Fruit fly (Drosophila melanogaster) whole organism, embryonic: ENCODE results near the gene CG1638.

Experiments
- Adf1 ChIP-seq: fragments of 200-800 bp; sonication (Bioruptor generic); IDR thresholded peaks from 2 replicates; pipeline ENCODE4 v1.3.6; 2022; ENCODE audit warnings: missing biosample characterization, missing genetic modification characterization
- Aef1 ChIP-seq: fragments of 200-800 bp; sonication (Bioruptor generic); IDR thresholded peaks from 3 replicates; pipeline ENCODE4 v1.3.6; 2022; ENCODE audit warnings: missing biosample characterization, missing genetic modification characterization
- B-H2 ChIP-seq: fragments of 200-800 bp; sonication (Bioruptor generic); optimal IDR thresholded peaks from 2 replicates; lab custom pipeline; 2018; ENCODE audit warnings: missing biosample characterization, mild to moderate bottlenecking, missing genetic modification characterization
- Bteb2 ChIP-seq: fragments of 200-800 bp; sonication (Bioruptor generic); optimal IDR thresholded peaks from 2 replicates; lab custom pipeline; 2016; ENCODE audit warnings: missing biosample characterization, missing genetic modification characterization
- CG11085 ChIP-seq: fragments of 200-800 bp; sonication (Bioruptor generic); IDR thresholded peaks from 2 replicates; pipeline ENCODE4 v1.3.6; 2022; ENCODE audit warnings: missing biosample characterization, missing genetic modification characterization
- CG11247 ChIP-seq: fragments of 200-800 bp; sonication (Bioruptor generic); IDR thresholded peaks from 2 replicates; pipeline ENCODE4 v1.3.6; 2022; ENCODE audit warnings: missing biosample characterization, missing genetic modification characterization
- CG12659 ChIP-seq: fragments of 200-800 bp; sonication (Bioruptor generic); optimal IDR thresholded peaks from 3 replicates; lab custom pipeline; 2017; ENCODE audit warnings: mild to moderate bottlenecking, missing biosample characterization, missing genetic modification reagents, missing genetic modification characterization
- CG12769 ChIP-seq: fragments of 200-800 bp; sonication (Bioruptor generic); optimal IDR thresholded peaks from 2 replicates; lab custom pipeline; 2019; ENCODE audit warnings: missing biosample characterization, mild to moderate bottlenecking, missing genetic modification characterization, moderate library complexity
- CG13624 ChIP-seq: fragments of 200-800 bp; sonication (Bioruptor generic); optimal IDR thresholded peaks from 2 replicates; lab custom pipeline; 2016; ENCODE audit warnings: missing biosample characterization, missing genetic modification characterization
- CG13894 ChIP-seq: fragments of 200-800 bp; sonication (Bioruptor generic); optimal IDR thresholded peaks from 3 replicates; lab custom pipeline; 2018; ENCODE audit warnings: missing biosample characterization, mild to moderate bottlenecking, missing genetic modification characterization, moderate library complexity
- CG14014 ChIP-seq: fragments of 200-800 bp; sonication (Bioruptor generic); IDR thresholded peaks from 2 replicates; pipeline ENCODE4 v1.3.6; 2022; ENCODE audit warnings: missing biosample characterization, missing genetic modification characterization
- CG16813 ChIP-seq: fragments of 200-800 bp; sonication (Bioruptor generic); IDR thresholded peaks from 3 replicates; pipeline ENCODE4 v1.3.6; 2022; ENCODE audit warnings: missing biosample characterization, missing genetic modification characterization; ENCODE audit not compliant: partially characterized antibody
- CG32532 ChIP-seq: fragments of 200-800 bp; sonication (Bioruptor generic); IDR thresholded peaks from 2 replicates; pipeline ENCODE4 v1.3.6; 2022; ENCODE audit warnings: missing biosample characterization, missing genetic modification characterization
- CG34224 ChIP-seq: fragments of 200-800 bp; sonication (Bioruptor generic); IDR thresholded peaks from 3 replicates; pipeline ENCODE4 v1.3.6; 2022; ENCODE audit warnings: missing biosample characterization, missing genetic modification characterization; ENCODE audit not compliant: partially characterized antibody
- CG34376 ChIP-seq: fragments of 200-800 bp; sonication (Bioruptor generic); optimal IDR thresholded peaks from 2 replicates; lab custom pipeline; 2018; ENCODE audit warnings: missing biosample characterization, mild to moderate bottlenecking, missing genetic modification characterization
- CG7963 ChIP-seq: fragments of 200-800 bp; sonication (Bioruptor generic); IDR thresholded peaks from 3 replicates; pipeline ENCODE4 v1.3.6; 2022; ENCODE audit warnings: missing biosample characterization, missing genetic modification characterization; ENCODE audit not compliant: partially characterized antibody
- CG7987 ChIP-seq: fragments of 200-800 bp; sonication (Bioruptor generic); optimal IDR thresholded peaks from 2 replicates; lab custom pipeline; 2018; ENCODE audit warnings: missing biosample characterization, mild to moderate bottlenecking, missing genetic modification characterization, moderate library complexity
- Dbx ChIP-seq: fragments of 200-800 bp; sonication (Bioruptor generic); IDR thresholded peaks from 3 replicates; pipeline ENCODE4 v1.3.6; 2022; ENCODE audit warnings: missing biosample characterization, missing genetic modification characterization
- Dref ChIP-seq: fragments of 200-800 bp; sonication (Bioruptor generic); IDR thresholded peaks from 2 replicates; pipeline ENCODE4 v1.3.6; 2022; ENCODE audit warnings: missing biosample characterization, missing genetic modification characterization
- H15 ChIP-seq: fragments of 200-800 bp; sonication (Bioruptor generic); IDR thresholded peaks from 3 replicates; pipeline ENCODE4 v1.3.6; 2022; ENCODE audit warnings: missing biosample characterization, missing genetic modification characterization
- Kr ChIP-seq: fragments of 200-800 bp; sonication (Bioruptor generic); optimal IDR thresholded peaks from 2 replicates; lab custom pipeline; 2017; ENCODE audit warnings: missing biosample characterization, mild to moderate bottlenecking, missing genetic modification characterization
- MBD-R2 ChIP-seq: fragments of 200-800 bp; sonication (Bioruptor generic); IDR thresholded peaks from 2 replicates; pipeline ENCODE4 v1.3.6; 2022; ENCODE audit warnings: missing biosample characterization, missing genetic modification characterization
- MESR4 ChIP-seq: fragments of 200-800 bp; sonication (Bioruptor generic); optimal IDR thresholded peaks from 2 replicates; lab custom pipeline; 2018; ENCODE audit warnings: missing biosample characterization, mild to moderate bottlenecking, missing genetic modification characterization, moderate library complexity
- Med ChIP-seq: fragments of 200-800 bp; sonication (Bioruptor generic); peaks from one replicate; lab custom pipeline; 2016; ENCODE audit warnings: missing biosample characterization, missing genetic modification characterization, mild to moderate bottlenecking, inconsistent platforms, moderate library complexity
- Myb ChIP-seq: fragments of 200-800 bp; sonication (Bioruptor generic); optimal IDR thresholded peaks from 2 replicates; lab custom pipeline; 2016; ENCODE audit warnings: missing biosample characterization, missing genetic modification characterization
- Pdp1 ChIP-seq, 2 experiments: fragments of 200-800 bp; sonication (Bioruptor generic); optimal IDR thresholded peaks; 3 replicates each; lab custom pipeline; 2016; ENCODE audit warnings: missing biosample characterization in 2 of 2, missing genetic modification characterization in 2 of 2, mild to moderate bottlenecking in 1 of 2, moderate library complexity in 1 of 2
- amos ChIP-seq: fragments of 200-800 bp; sonication (Bioruptor generic); IDR thresholded peaks from 2 replicates; pipeline ENCODE4 v1.3.6; 2022; ENCODE audit warnings: missing biosample characterization, missing genetic modification characterization; ENCODE audit not compliant: partially characterized antibody
- cad ChIP-seq: fragments of >200 bp; optimal IDR thresholded peaks from 2 replicates; lab custom pipeline; 2017; ENCODE audit warnings: missing biosample characterization, missing genetic modification characterization
- cato ChIP-seq: fragments of 200-800 bp; sonication (Bioruptor generic); optimal IDR thresholded peaks from 2 replicates; lab custom pipeline; 2016; ENCODE audit warnings: missing biosample characterization, missing genetic modification characterization, borderline replicate concordance
- cg ChIP-seq: fragments of 200-800 bp; sonication (Bioruptor generic); optimal IDR thresholded peaks from 3 replicates; lab custom pipeline; 2019; ENCODE audit warnings: missing biosample characterization, mild to moderate bottlenecking, missing genetic modification characterization, moderate library complexity
- chinmo ChIP-seq: fragments of 200-800 bp; sonication (Bioruptor generic); IDR thresholded peaks from 4 replicates; pipeline ENCODE4 v1.3.6; 2022; ENCODE audit warnings: missing biosample characterization, missing genetic modification characterization; ENCODE audit not compliant: partially characterized antibody
- corto ChIP-seq: fragments of 200-800 bp; sonication (Bioruptor generic); optimal IDR thresholded peaks from 2 replicates; lab custom pipeline; 2016; ENCODE audit warnings: missing biosample characterization, mild to moderate bottlenecking, missing genetic modification characterization, moderate library complexity
- crol ChIP-seq: fragments of 200-800 bp; sonication (Bioruptor generic); IDR thresholded peaks from 2 replicates; pipeline ENCODE4 v1.3.6; 2022; ENCODE audit warnings: missing biosample characterization, missing genetic modification characterization
- cwo ChIP-seq: fragments of 200-800 bp; sonication (Bioruptor generic); optimal IDR thresholded peaks from 3 replicates; lab custom pipeline; 2017; ENCODE audit warnings: missing biosample characterization, missing genetic modification characterization, mild to moderate bottlenecking, moderate library complexity, missing genetic modification reagents
- dimm ChIP-seq: fragments of 200-800 bp; sonication (Bioruptor generic); IDR thresholded peaks from 2 replicates; pipeline ENCODE4 v1.3.6; 2022; ENCODE audit warnings: missing biosample characterization, missing genetic modification characterization
- eve ChIP-seq, 2 experiments: fragments of >200 bp; optimal IDR thresholded peaks; 2 replicates each; lab custom pipeline; 2017; ENCODE audit warnings: missing biosample characterization in 2 of 2, missing genetic modification characterization in 2 of 2
- fd3F ChIP-seq: fragments of 200-800 bp; sonication (Bioruptor generic); optimal IDR thresholded peaks from 2 replicates; lab custom pipeline; 2018; ENCODE audit warnings: missing biosample characterization, mild to moderate bottlenecking, missing genetic modification characterization, moderate library complexity
- fd64A ChIP-seq: fragments of 200-800 bp; sonication (Bioruptor generic); optimal IDR thresholded peaks from 3 replicates; lab custom pipeline; 2018; ENCODE audit warnings: missing biosample characterization, mild to moderate bottlenecking, missing genetic modification characterization
- ftz-f1 ChIP-seq: fragments of 200-800 bp; sonication (Bioruptor generic); optimal IDR thresholded peaks from 2 replicates; lab custom pipeline; 2016; ENCODE audit warnings: missing biosample characterization, missing genetic modification characterization
- fu2 ChIP-seq: fragments of 200-800 bp; sonication (Bioruptor generic); optimal IDR thresholded peaks from 2 replicates; lab custom pipeline; 2016; ENCODE audit warnings: missing biosample characterization, missing genetic modification characterization
- gcm2 ChIP-seq: fragments of 200-800 bp; sonication (Bioruptor generic); optimal IDR thresholded peaks from 2 replicates; lab custom pipeline; 2016; ENCODE audit warnings: missing biosample characterization, missing genetic modification characterization
- lab ChIP-seq: fragments of 200-800 bp; sonication (Bioruptor generic); optimal IDR thresholded peaks from 3 replicates; lab custom pipeline; 2017; ENCODE audit warnings: missing biosample characterization, missing genetic modification characterization, mild to moderate bottlenecking, moderate library complexity, missing genetic modification reagents
- lbe ChIP-seq: fragments of 200-800 bp; sonication (Bioruptor generic); optimal IDR thresholded peaks from 2 replicates; lab custom pipeline; 2016; ENCODE audit warnings: missing biosample characterization, mild to moderate bottlenecking, missing genetic modification characterization
- mirr ChIP-seq: fragments of 200-800 bp; sonication (Bioruptor generic); optimal IDR thresholded peaks from 3 replicates; lab custom pipeline; 2018; ENCODE audit warnings: missing biosample characterization, mild to moderate bottlenecking, missing genetic modification characterization
- rib ChIP-seq: fragments of 200-800 bp; sonication (Bioruptor generic); IDR thresholded peaks from 2 replicates; pipeline ENCODE4 v1.3.6; 2022; ENCODE audit warnings: missing biosample characterization, missing genetic modification characterization
- sisA ChIP-seq: fragments of 200-800 bp; sonication (Bioruptor generic); IDR thresholded peaks from 2 replicates; pipeline ENCODE4 v1.3.6; 2022; ENCODE audit warnings: missing biosample characterization, missing genetic modification characterization
- slp2 ChIP-seq: fragments of 200-800 bp; sonication (Bioruptor generic); optimal IDR thresholded peaks from 2 replicates; lab custom pipeline; 2016; ENCODE audit warnings: missing biosample characterization, missing genetic modification characterization
- sug ChIP-seq: fragments of 200-800 bp; optimal IDR thresholded peaks from 2 replicates; lab custom pipeline; 2019; ENCODE audit warnings: missing biosample characterization, mild to moderate bottlenecking, missing genetic modification characterization, moderate library complexity

CG1638 gene

DNA sequence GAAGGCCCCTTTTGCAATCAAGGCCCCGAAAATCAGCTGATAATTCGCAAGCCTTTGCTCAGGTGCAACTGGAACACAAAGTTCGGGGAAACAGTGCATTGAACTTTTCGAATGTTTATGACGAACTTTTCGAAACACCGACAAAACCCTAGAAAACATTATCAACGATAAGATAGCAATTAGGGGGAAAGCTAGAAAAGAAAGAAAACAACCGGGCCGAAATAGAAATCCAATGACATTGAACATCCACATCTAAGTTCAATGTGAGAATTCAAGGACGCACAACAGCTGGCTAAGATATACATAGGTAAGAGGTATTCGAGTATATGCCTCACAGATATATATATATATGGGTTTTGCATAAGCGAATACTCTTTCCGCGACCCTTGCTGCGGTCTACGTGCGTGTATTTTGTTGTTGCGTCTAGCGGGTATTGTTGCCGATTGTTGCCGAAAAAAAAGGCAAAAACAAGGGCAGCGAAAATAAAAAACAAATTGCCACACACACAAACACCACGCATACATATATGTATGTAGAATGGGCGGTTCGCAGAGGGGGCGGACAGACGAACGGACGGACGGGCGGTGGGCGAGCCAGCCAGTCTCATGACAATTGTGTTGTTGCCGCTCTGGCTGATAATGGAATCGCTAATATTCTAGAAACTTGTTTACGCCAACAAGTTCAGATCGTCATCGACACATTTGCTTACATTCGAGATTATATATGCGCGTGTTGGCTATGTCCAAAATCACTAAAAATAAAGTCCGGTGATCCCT, 9.3 kb downstream of the CG1638 start (continued):
- TF ChIP-seq Bteb2 (GFP tag; lab: Kevin White, UChicago) (no peak), Myb (GFP tag; lab: Kevin White, UChicago) (no peak), fd64A (GFP tag; lab: Kevin White, UChicago) (no peak), cato (GFP tag; lab: Kevin White, UChicago) (no peak), Med (GFP tag; lab: Kevin White, UChicago) (peak; percentile 85), chinmo (GFP tag; lab: Robert Waterston, UW) (0 out of 4 replicates have a peak, but pooled peaks have one; percentile 49), fd3F (GFP tag; lab: Kevin White, UChicago) (no peak), CG7987 (GFP tag; lab: Kevin White, UChicago) (no peak), Aef1 (GFP tag; lab: Robert Waterston, UW) (peak; percentile 15; the same call in 1 of the 3 replicates), lbe (peak; percentile 55), sisA (no peak), CG7963 (no peak), CG11085 (GFP tag; lab: Robert Waterston, UW) (no peak), CG32532 (GFP tag; lab: Robert Waterston, UW) (0 out of 2 replicates have a peak, but pooled peaks have one; percentile 10), dimm (no peak), Dref (GFP tag; lab: Robert Waterston, UW) (no peak), sug (tag; lab: Kevin White, UChicago) (peak; percentile 49), cad (no peak), CG34376 (GFP tag; lab: Kevin White, UChicago) (peak; percentile 83), gcm2 (GFP tag; lab: Kevin White, UChicago) (no peak), CG14014 (GFP tag; lab: Robert Waterston, UW) (no peak), CG34224 (GFP tag; lab: Robert Waterston, UW) (peak; percentile 53; the same call in 2 of the 3 replicates), mirr (GFP tag; lab: Kevin White, UChicago) (peak; percentile 30), CG13624 (GFP tag; lab: Kevin White, UChicago) (no peak), CG13894 (peak; percentile 71), fu2 (GFP tag; lab: Kevin White, UChicago) (no peak), Kr (GFP tag; lab: Kevin White, UChicago) (no peak), MBD-R2 (GFP tag; lab: Robert Waterston, UW) (no peak; the same call in 1 of the 2 replicates), amos (GFP tag; lab: Robert Waterston, UW) (no peak; the same call in 1 of the 2 replicates), crol (GFP tag; lab: Robert Waterston, UW) (0 out of 2 replicates have a peak, but pooled peaks have one; percentile 46), CG16813 (GFP tag; lab: Robert Waterston, UW) (no peak), cg (GFP tag; lab: Kevin White, UChicago) (peak; percentile 22), CG11247 (GFP tag; lab: Robert Waterston, UW) (no peak), ftz-f1 (GFP tag; lab: Kevin White, UChicago) (peak; percentile 87), MESR4 (GFP tag; lab: Kevin White, UChicago) (no peak), CG12769 (tag; lab: Kevin White, UChicago) (peak; percentile 37), rib (GFP tag; lab: Robert Waterston, UW) (peak; percentile 65; the same call in 1 of the 2 replicates), CG12659 (no peak), Adf1 (GFP tag; lab: Robert Waterston, UW) (no peak), cwo (GFP tag; lab: Kevin White, UChicago) (peak; percentile 70), Dbx (GFP tag; lab: Robert Waterston, UW) (peak; percentile 30; the same call in 1 of the 3 replicates), B-H2 (GFP tag; lab: Kevin White, UChicago) (peak; percentile 19), eve (GFP tag; optimal IDR thresholded peaks at IDR 0.05; lab: Kevin White, UChicago) (no peak), H15 (no peak), lab (GFP tag; lab: Kevin White, UChicago) (peak; percentile 31), corto (GFP tag; lab: Kevin White, UChicago) (peak; percentile 23), slp2 (no peak), Pdp1 (GFP tag; optimal IDR thresholded peaks at IDR 0.05; lab: Kevin White, UChicago) (peak in 1 of 2 experiments; percentile 75)
